Worm (Caenorhabditis elegans): ENCODE measurements around the gene sdz-24.
A peak's percentile ranks its signal among the peaks of the same experiment; 100 is the strongest.

The sdz-24 gene

DNA sequence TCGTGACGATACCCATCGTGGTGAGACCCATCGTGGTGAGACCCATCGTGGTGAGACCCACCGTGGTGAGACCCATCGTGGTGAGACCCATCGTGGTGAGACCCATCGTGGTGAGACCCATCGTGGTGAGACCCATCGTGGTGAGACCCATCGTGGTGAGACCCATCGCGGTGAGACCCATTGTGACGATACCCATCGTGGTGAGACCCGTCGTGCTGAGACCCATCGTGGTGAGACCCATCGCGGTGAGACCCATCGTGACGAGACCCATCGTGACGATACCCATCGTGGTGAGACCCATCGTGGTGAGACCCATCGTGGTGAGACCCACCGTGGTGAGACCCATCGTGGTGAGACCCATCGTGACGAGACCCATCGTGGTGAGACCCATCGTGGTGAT, 36.6 kb downstream of the sdz-24 start (continued):
- TF ChIP-seq B0019.2 (GFP tag; conservative IDR thresholded peaks at IDR 0.05) (0 out of 2 replicates have a peak, but pooled peaks have one; percentile 32), F37B4.10 (GFP tag; IDR thresholded peaks at IDR 0.05) (peak; percentile 90; the same call in 1 of the 2 replicates), attf-3 (GFP tag; conservative IDR thresholded peaks at IDR 0.05) (0 out of 2 replicates have a peak, but pooled peaks have one; percentile 53), D2030.7 (GFP tag; IDR thresholded peaks at IDR 0.05) (peak; percentile 54), ztf-28 (GFP tag; IDR thresholded peaks at IDR 0.05) (peak; percentile 86), cebp-2 (GFP tag; IDR thresholded peaks at IDR 0.05) (peak; percentile 58; the same call in 1 of the 2 replicates), pbrm-1 (GFP tag; IDR thresholded peaks at IDR 0.05) (0 out of 2 replicates have a peak, but pooled peaks have one; percentile 30), ztf-6 (GFP tag; IDR thresholded peaks at IDR 0.05) (peak; percentile 54; the same call in 1 of the 2 replicates), ztf-25 (GFP tag; IDR thresholded peaks at IDR 0.05) (peak; percentile 81)

DNA sequence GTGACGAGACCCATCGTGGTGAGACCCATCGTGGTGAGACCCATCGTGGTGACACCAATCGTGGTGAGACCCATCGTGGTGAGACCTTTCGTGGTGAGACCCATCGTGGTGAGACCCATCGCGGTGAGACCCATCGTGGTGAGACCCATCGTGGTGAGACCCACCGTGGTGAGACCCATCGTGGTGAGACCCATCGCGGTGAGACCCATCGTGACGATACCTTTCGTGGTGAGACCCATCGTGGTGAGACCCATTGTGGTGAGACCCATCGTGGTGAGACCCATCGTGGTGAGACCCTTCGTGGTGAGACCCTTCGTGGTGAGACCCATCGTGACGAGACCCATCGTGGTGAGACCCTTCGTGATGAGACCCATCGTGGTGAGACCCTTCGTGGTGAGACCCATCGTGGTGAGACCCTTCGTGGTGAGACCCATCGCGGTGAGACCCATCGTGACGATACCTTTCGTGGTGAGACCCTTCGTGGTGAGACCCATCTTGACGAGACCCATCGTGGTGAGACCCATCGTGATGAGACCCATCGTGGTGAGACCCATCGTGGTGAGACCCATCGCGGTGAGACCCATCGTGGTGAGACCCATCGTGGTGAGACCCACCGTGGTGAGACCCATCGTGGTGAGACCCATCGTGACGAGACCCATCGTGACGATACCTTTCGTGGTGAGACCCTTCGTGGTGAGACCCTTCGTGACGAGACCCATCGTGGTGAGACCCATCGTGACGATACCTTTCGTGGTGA, 38.5 kb downstream of the sdz-24 start:
- TF ChIP-seq madf-3 (GFP tag; IDR thresholded peaks at IDR 0.05) (peak; percentile 93), attf-3 (GFP tag; conservative IDR thresholded peaks at IDR 0.05) (0 out of 2 replicates have a peak, but pooled peaks have one; percentile 8), lag-1 (GFP tag; IDR thresholded peaks at IDR 0.05) (peak; percentile 87; the same call in 1 of the 2 replicates), egrh-3 (GFP tag; IDR thresholded peaks at IDR 0.05) (peak; percentile 81; the same call in 1 of the 2 replicates), bed-1 (GFP tag; IDR thresholded peaks at IDR 0.05) (peak; percentile 88; the same call in 1 of the 2 replicates), cebp-2 (GFP tag; IDR thresholded peaks at IDR 0.05) (peak; percentile 84; the same call in 1 of the 2 replicates), aptf-2 (GFP tag; conservative IDR thresholded peaks at IDR 0.05) (0 out of 2 replicates have a peak, but pooled peaks have one; percentile 13), ztf-25 (GFP tag; IDR thresholded peaks at IDR 0.05) (peak; percentile 64; the same call in 1 of the 2 replicates), F33H1.4 (GFP tag; IDR thresholded peaks at IDR 0.05) (peak; percentile 78), let-526 (GFP tag; IDR thresholded peaks at IDR 0.05) (0 out of 2 replicates have a peak, but pooled peaks have one; percentile 47), ceh-58 (GFP tag; IDR thresholded peaks at IDR 0.05) (peak; percentile 98), hmg-20 (GFP tag; IDR thresholded peaks at IDR 0.05) (0 out of 2 replicates have a peak, but pooled peaks have one; percentile 32), ztf-28 (GFP tag; IDR thresholded peaks at IDR 0.05) (peak; percentile 79), aptf-3 (GFP tag; IDR thresholded peaks at IDR 0.05) (0 out of 2 replicates have a peak, but pooled peaks have one; percentile 75), egl-44 (GFP tag; IDR thresholded peaks at IDR 0.05) (0 out of 2 replicates have a peak, but pooled peaks have one; percentile 75), madf-8 (GFP tag; conservative IDR thresholded peaks at IDR 0.05) (peak; percentile 31), egl-18 (GFP tag; IDR thresholded peaks at IDR 0.05) (peak; percentile 74; the same call in 1 of the 2 replicates), Y95B8A.8 (GFP tag; IDR thresholded peaks at IDR 0.05) (0 out of 2 replicates have a peak, but pooled peaks have one; percentile 20), F39B2.1 (GFP tag; IDR thresholded peaks at IDR 0.05) (peak; percentile 78; the same call in 1 of the 2 replicates), madf-6 (GFP tag; IDR thresholded peaks at IDR 0.05) (0 out of 2 replicates have a peak, but pooled peaks have one; percentile 18), mcd-1 (GFP tag; IDR thresholded peaks at IDR 0.05) (0 out of 2 replicates have a peak, but pooled peaks have one; percentile 10), Y56A3A.18 (GFP tag; IDR thresholded peaks at IDR 0.05) (peak; percentile 12; the same call in 1 of the 2 replicates), C17E4.6 (GFP tag; IDR thresholded peaks at IDR 0.05) (0 out of 2 replicates have a peak, but pooled peaks have one; percentile 22), attf-6 (GFP tag; IDR thresholded peaks at IDR 0.05) (0 out of 2 replicates have a peak, but pooled peaks have one; percentile 27), K11D2.4 (GFP tag; IDR thresholded peaks at IDR 0.05) (0 out of 2 replicates have a peak, but pooled peaks have one; percentile 44), ceh-40 (GFP tag; IDR thresholded peaks at IDR 0.05) (peak; percentile 59; the same call in 1 of the 2 replicates), nfya-2 (GFP tag; IDR thresholded peaks at IDR 0.05) (0 out of 2 replicates have a peak, but pooled peaks have one; percentile 74), dox-1 (GFP tag; IDR thresholded peaks at IDR 0.05) (peak; percentile 51; the same call in 1 of the 2 replicates), ceh-100 (GFP tag; IDR thresholded peaks at IDR 0.05) (0 out of 2 replicates have a peak, but pooled peaks have one; percentile 31), ztf-6 (GFP tag; IDR thresholded peaks at IDR 0.05) (0 out of 2 replicates have a peak, but pooled peaks have one; percentile 54), ceh-91 (GFP tag; IDR thresholded peaks at IDR 0.05) (peak; percentile 41; the same call in 1 of the 2 replicates), lin-26 (GFP tag; IDR thresholded peaks at IDR 0.05) (peak; percentile 73), hsf-1 (GFP tag; IDR thresholded peaks at IDR 0.05) (peak; percentile 73; the same call in 1 of the 2 replicates), Y53G8AR.9 (GFP tag; conservative IDR thresholded peaks at IDR 0.05) (peak; percentile 85), C06A6.2 (GFP tag; conservative IDR thresholded peaks at IDR 0.05) (peak; percentile 46; the same call in 1 of the 2 replicates)

All from whole organism, young adult.